Worm (Caenorhabditis elegans) whole organism, L3 larva: ENCODE results near the gene ZK180.7.

Experiments
- R02D3.7 ChIP-seq: fragments of 150-350 bp; optimal IDR thresholded peaks from 2 replicates; lab custom pipeline; 2014; ENCODE audit warnings: missing biosample characterization, missing genetic modification characterization
- ZK546.5 ChIP-seq: sonication (generic microtip); optimal IDR thresholded peaks from 2 replicates; lab custom pipeline; 2017; ENCODE audit warnings: missing biosample characterization, missing genetic modification characterization
- aly-2 ChIP-seq: fragments of 150-350 bp; optimal IDR thresholded peaks from 2 replicates; lab custom pipeline; 2014; ENCODE audit warnings: missing biosample characterization, missing genetic modification characterization
- ama-1 ChIP-seq: fragments of 150-350 bp; optimal IDR thresholded peaks from 2 replicates; lab custom pipeline; 2018
- ceh-16 ChIP-seq: sonication (generic microtip); optimal IDR thresholded peaks from 2 replicates; lab custom pipeline; 2017; ENCODE audit warnings: missing biosample characterization, missing genetic modification characterization
- ceh-28 ChIP-seq: fragments of 150-350 bp; optimal IDR thresholded peaks from 2 replicates; lab custom pipeline; 2014; ENCODE audit warnings: missing biosample characterization, missing genetic modification reagents, missing genetic modification characterization
- ceh-9 ChIP-seq: sonication (generic microtip); optimal IDR thresholded peaks from 2 replicates; lab custom pipeline; 2018; ENCODE audit warnings: missing biosample characterization, missing genetic modification characterization
- daf-12 ChIP-seq: fragments of 150-350 bp; optimal IDR thresholded peaks from 2 replicates; lab custom pipeline; 2014; ENCODE audit warnings: missing biosample characterization, missing genetic modification reagents, missing genetic modification characterization
- egl-27 ChIP-seq: sonication (generic microtip); optimal IDR thresholded peaks from 4 replicates; lab custom pipeline; 2017; ENCODE audit warnings: missing biosample characterization, missing genetic modification reagents, missing genetic modification characterization
- egl-5 ChIP-seq: fragments of 150-350 bp; optimal IDR thresholded peaks from 2 replicates; lab custom pipeline; 2017; ENCODE audit warnings: missing biosample characterization, missing genetic modification reagents, missing genetic modification characterization, inconsistent platforms
- elt-2 ChIP-seq: sonication (generic microtip); optimal IDR thresholded peaks from 2 replicates; lab custom pipeline; 2016; ENCODE audit warnings: missing genetic modification reagents, mild to moderate bottlenecking, missing genetic modification characterization, missing compliant biosample characterization
- elt-3 ChIP-seq, 3 experiments: fragments of 150-350 bp in 1 of 3; sonication (generic microtip) in 2 of 3; optimal IDR thresholded peaks; 2 replicates in 2 of 3; 4 replicates in 1 of 3; lab custom pipeline; 2014 to 2017; ENCODE audit warnings: missing biosample characterization in 3 of 3, missing genetic modification characterization in 3 of 3
- eor-1 ChIP-seq, 2 experiments: fragments of 150-350 bp; optimal IDR thresholded peaks; 2 replicates each; lab custom pipeline; 2014 to 2018; ENCODE audit warnings: missing biosample characterization in 2 of 2, missing genetic modification characterization in 2 of 2
- fkh-10 ChIP-seq: sonication (generic microtip); optimal IDR thresholded peaks from 2 replicates; lab custom pipeline; 2017; ENCODE audit warnings: missing biosample characterization, missing genetic modification reagents, missing genetic modification characterization
- fos-1 ChIP-seq: fragments of 150-350 bp; optimal IDR thresholded peaks from 2 replicates; lab custom pipeline; 2014; ENCODE audit warnings: missing biosample characterization, missing genetic modification characterization
- hmg-11 ChIP-seq: sonication (generic microtip); optimal IDR thresholded peaks from 2 replicates; lab custom pipeline; 2016; ENCODE audit warnings: missing genetic modification characterization, missing compliant biosample characterization
- jun-1 ChIP-seq: fragments of 150-350 bp; optimal IDR thresholded peaks from 2 replicates; lab custom pipeline; 2014; ENCODE audit warnings: missing biosample characterization, missing genetic modification reagents, missing genetic modification characterization
- lin-15B ChIP-seq: fragments of 150-350 bp; optimal IDR thresholded peaks from 2 replicates; lab custom pipeline; 2014; ENCODE audit warnings: missing biosample characterization, missing genetic modification characterization
- lin-39 ChIP-seq: fragments of 150-350 bp; optimal IDR thresholded peaks from 2 replicates; lab custom pipeline; 2018; ENCODE audit warnings: missing biosample characterization, missing genetic modification reagents, missing genetic modification characterization
- lsy-12 ChIP-seq: sonication (generic microtip); optimal IDR thresholded peaks from 2 replicates; lab custom pipeline; 2016; ENCODE audit warnings: mild to moderate bottlenecking, missing genetic modification characterization, missing compliant biosample characterization
- mdl-1 ChIP-seq: fragments of 150-350 bp; optimal IDR thresholded peaks from 2 replicates; lab custom pipeline; 2014; ENCODE audit warnings: missing biosample characterization, missing genetic modification characterization
- mml-1 ChIP-seq: fragments of 150-350 bp; sonication (generic microtip); optimal IDR thresholded peaks from 3 replicates; lab custom pipeline; 2014; ENCODE audit warnings: missing biosample characterization, missing genetic modification characterization
- nfya-1 ChIP-seq: sonication (generic microtip); optimal IDR thresholded peaks from 2 replicates; lab custom pipeline; 2017; ENCODE audit warnings: missing genetic modification characterization, mild to moderate bottlenecking, missing compliant biosample characterization, antibody characterized with exemption, moderate library complexity; ENCODE audit not compliant: insufficient read depth
- nhr-11 ChIP-seq: fragments of 150-350 bp; optimal IDR thresholded peaks from 2 replicates; lab custom pipeline; 2014; ENCODE audit warnings: missing biosample characterization, missing genetic modification characterization
- nhr-12 ChIP-seq: fragments of 150-350 bp; optimal IDR thresholded peaks from 2 replicates; lab custom pipeline; 2014; ENCODE audit warnings: missing biosample characterization, missing genetic modification characterization
- nhr-23 ChIP-seq: fragments of 150-350 bp; optimal IDR thresholded peaks from 2 replicates; lab custom pipeline; 2014; ENCODE audit warnings: missing biosample characterization, missing genetic modification reagents, missing genetic modification characterization
- nhr-237 ChIP-seq: fragments of 150-350 bp; optimal IDR thresholded peaks from 2 replicates; lab custom pipeline; 2014; ENCODE audit warnings: missing biosample characterization, missing genetic modification characterization
- nhr-25 ChIP-seq: sonication (generic microtip); optimal IDR thresholded peaks from 2 replicates; lab custom pipeline; 2017; ENCODE audit warnings: missing biosample characterization, missing genetic modification characterization
- nhr-28 ChIP-seq: fragments of 150-350 bp; optimal IDR thresholded peaks from 2 replicates; lab custom pipeline; 2014; ENCODE audit warnings: missing biosample characterization, missing genetic modification characterization
- nhr-76 ChIP-seq: fragments of 150-350 bp; sonication (generic microtip); optimal IDR thresholded peaks from 5 replicates; lab custom pipeline; 2014; ENCODE audit warnings: missing biosample characterization, missing genetic modification characterization
- nhr-77 ChIP-seq: fragments of 150-350 bp; optimal IDR thresholded peaks from 2 replicates; lab custom pipeline; 2014; ENCODE audit warnings: missing biosample characterization, missing genetic modification characterization
- pha-4 ChIP-seq: fragments of 150-350 bp; optimal IDR thresholded peaks from 2 replicates; lab custom pipeline; 2014; ENCODE audit warnings: missing biosample characterization, missing genetic modification reagents, missing genetic modification characterization
- pqm-1 ChIP-seq: fragments of 150-350 bp; optimal IDR thresholded peaks from 2 replicates; lab custom pipeline; 2017; ENCODE audit warnings: missing biosample characterization, missing genetic modification characterization, inconsistent platforms
- sea-2 ChIP-seq: fragments of 150-350 bp; sonication (generic microtip); optimal IDR thresholded peaks from 4 replicates; lab custom pipeline; 2014; ENCODE audit warnings: missing biosample characterization, missing genetic modification reagents, missing genetic modification characterization
- skn-1 ChIP-seq: fragments of 150-350 bp; optimal IDR thresholded peaks from 2 replicates; lab custom pipeline; 2014; ENCODE audit warnings: missing biosample characterization, missing genetic modification characterization
- snpc-4 ChIP-seq: fragments of 150-350 bp; optimal IDR thresholded peaks from 2 replicates; lab custom pipeline; 2014; ENCODE audit warnings: missing biosample characterization, missing genetic modification characterization
- tbx-2 ChIP-seq: sonication (generic microtip); optimal IDR thresholded peaks from 2 replicates; lab custom pipeline; 2016; ENCODE audit warnings: mild to moderate bottlenecking, missing genetic modification characterization, missing compliant biosample characterization
- unc-39 ChIP-seq: sonication (generic microtip); optimal IDR thresholded peaks from 4 replicates; lab custom pipeline; 2017; ENCODE audit warnings: missing biosample characterization, missing genetic modification characterization
- zag-1 ChIP-seq: fragments of 150-350 bp; optimal IDR thresholded peaks from 2 replicates; lab custom pipeline; 2014; ENCODE audit warnings: missing biosample characterization, missing genetic modification characterization
- ztf-11 ChIP-seq: fragments of 150-350 bp; optimal IDR thresholded peaks from 2 replicates; lab custom pipeline; 2014; ENCODE audit warnings: missing biosample characterization, missing genetic modification characterization
- ztf-4 ChIP-seq: fragments of 150-350 bp; optimal IDR thresholded peaks from 2 replicates; lab custom pipeline; 2014; ENCODE audit warnings: missing biosample characterization, missing genetic modification characterization

Gene ZK180.7

ce11 chrIV:4475362-4476086 lies 14.8 kb upstream of the ZK180.7 start:
- TF ChIP-seq pqm-1 (tag; lab: Kevin White, UChicago), result peak; percentile 40
- TF ChIP-seq ztf-4 (tag; lab: Kevin White, UChicago), result peak; percentile 14
- peak; percentile 58 for TF ChIP-seq pha-4 (tag; lab: Kevin White, UChicago)
- no peak for TF ChIP-seq nhr-12 (tag; lab: Kevin White, UChicago)
- peak; percentile 3 for TF ChIP-seq ama-1 (lab: Kevin White, UChicago)
- no peak for TF ChIP-seq ceh-9 (tag; lab: Kevin White, UChicago)
- peak; percentile 72 for TF ChIP-seq elt-2 (tag; lab: Kevin White, UChicago)

ce11 chrIV:4477009-4477471 lies 13.3 kb upstream of the ZK180.7 start, which contains the start of gene M01H9.3:
Gene M01H9.3, minus strand, starts transcription at chrIV:4477059.
- TF ChIP-seq lsy-12 (peak; percentile 33), nfya-1 (tag; lab: Kevin White, UChicago) (peak; percentile 64), sea-2 (GFP tag; lab: Kevin White, UChicago) (no peak), nhr-11 (tag; lab: Kevin White, UChicago) (no peak), lin-15B (tag; lab: Kevin White, UChicago) (peak; percentile 13), fos-1 (tag; lab: Kevin White, UChicago) (no peak), pha-4 (tag; lab: Kevin White, UChicago) (peak; percentile 54), pqm-1 (tag; lab: Kevin White, UChicago) (peak; percentile 41), aly-2 (no peak), lin-39 (peak; percentile 71), ztf-4 (tag; lab: Kevin White, UChicago) (no peak), daf-12 (tag; lab: Kevin White, UChicago) (no peak), hmg-11 (no peak), nhr-23 (no peak), nhr-76 (tag; lab: Kevin White, UChicago) (no peak), ZK546.5 (tag; lab: Kevin White, UChicago) (no peak), nhr-12 (tag; lab: Kevin White, UChicago) (no peak), nhr-237 (no peak), ama-1 (lab: Kevin White, UChicago) (peak; percentile 70), unc-39 (tag; lab: Kevin White, UChicago) (no peak), R02D3.7 (no peak), nhr-77 (tag; lab: Kevin White, UChicago) (no peak), ztf-11 (tag; lab: Kevin White, UChicago) (no peak), ceh-16 (tag; lab: Kevin White, UChicago) (no peak), elt-3 (tag; optimal IDR thresholded peaks at IDR 0.05; lab: Kevin White, UChicago) (no peak), zag-1 (no peak), fkh-10 (no peak), elt-2 (tag; lab: Kevin White, UChicago) (peak; percentile 59), nhr-28 (tag; lab: Kevin White, UChicago) (no peak), tbx-2 (no peak), mdl-1 (tag; lab: Kevin White, UChicago) (peak; percentile 63), eor-1 (tag; optimal IDR thresholded peaks at IDR 0.05; lab: Kevin White, UChicago) (no peak), nhr-25 (tag; lab: Kevin White, UChicago) (peak; percentile 46), mml-1 (tag; lab: Kevin White, UChicago) (no peak), egl-5 (no peak), skn-1 (tag; lab: Kevin White, UChicago) (no peak), jun-1 (tag; lab: Kevin White, UChicago) (no peak), ceh-28 (tag; lab: Kevin White, UChicago) (no peak), egl-27 (tag; lab: Kevin White, UChicago) (no peak), snpc-4 (tag; lab: Kevin White, UChicago) (no peak)
- TF ChIP-seq, all 47 proteins: peak for 10
